Fruit fly (Drosophila melanogaster) whole organism, prepupa: Measurements from ENCODE around the gene HP1c.

Source experiments
- CG10631 ChIP-seq: fragments of 200-800 bp; sonication (Bioruptor generic); optimal IDR thresholded peaks from 2 replicates; lab custom pipeline; 2016; ENCODE audit warnings: missing biosample characterization, missing genetic modification characterization
- CG11294 ChIP-seq: fragments of 200-800 bp; sonication (Bioruptor generic); IDR thresholded peaks from 2 replicates; pipeline ENCODE4 v1.3.6; 2022; ENCODE audit warnings: missing biosample characterization, missing genetic modification characterization
- CG16779 ChIP-seq: fragments of 200-800 bp; sonication (Bioruptor generic); optimal IDR thresholded peaks from 3 replicates; lab custom pipeline; 2017; ENCODE audit warnings: missing biosample characterization, mild to moderate bottlenecking, missing genetic modification characterization
- CG6792 ChIP-seq: fragments of 200-800 bp; sonication (Bioruptor generic); optimal IDR thresholded peaks from 3 replicates; lab custom pipeline; 2016; ENCODE audit warnings: missing biosample characterization, missing genetic modification characterization
- Hr38 ChIP-seq: sonication (Bioruptor generic); optimal IDR thresholded peaks from 2 replicates; lab custom pipeline; 2016; ENCODE audit warnings: missing biosample characterization, missing genetic modification characterization
- eg ChIP-seq: fragments of 200-800 bp; sonication (Bioruptor generic); IDR thresholded peaks from 3 replicates; pipeline ENCODE4 v1.3.6; 2022; ENCODE audit warnings: missing biosample characterization, missing genetic modification characterization
- fkh ChIP-seq: fragments of 200-800 bp; sonication (Bioruptor generic); optimal IDR thresholded peaks from 3 replicates; lab custom pipeline; 2017; ENCODE audit warnings: missing biosample characterization, mild to moderate bottlenecking, missing genetic modification characterization, moderate library complexity
- pdm3 ChIP-seq: fragments of 200-800 bp; sonication (Bioruptor generic); optimal IDR thresholded peaks from 3 replicates; lab custom pipeline; 2016; ENCODE audit warnings: missing biosample characterization, missing genetic modification characterization
- spab ChIP-seq: fragments of 200-800 bp; sonication (Bioruptor generic); optimal IDR thresholded peaks from 2 replicates; lab custom pipeline; 2017; ENCODE audit warnings: missing biosample characterization, mild to moderate bottlenecking, missing genetic modification characterization, missing genetic modification reagents

DNA sequence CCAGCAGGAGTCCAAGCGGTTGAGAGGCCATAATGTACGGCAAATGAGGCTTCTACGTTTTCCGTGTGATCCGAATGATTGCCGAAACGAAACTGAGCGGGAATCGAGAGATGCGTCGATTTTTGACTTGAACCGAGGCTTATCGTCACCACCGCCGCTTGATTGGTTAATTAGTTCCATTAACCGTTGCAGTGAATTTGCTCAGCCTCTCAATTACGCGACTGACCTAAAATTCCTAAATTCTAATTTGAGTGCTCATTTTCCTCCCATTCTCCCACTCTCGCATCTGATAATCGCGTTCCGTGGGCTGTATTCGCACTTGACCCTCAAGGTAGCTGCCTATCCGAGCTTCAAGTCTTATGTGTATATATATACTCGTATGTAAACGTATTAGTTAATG, 20.7 kb downstream of the HP1c start, which contains the start of gene Nepl15:
- no peak for TF ChIP-seq CG6792 (GFP tag; lab: Kevin White, UChicago)
- TF ChIP-seq CG11294 (GFP tag; lab: Robert Waterston, UW): no peak
- no peak for TF ChIP-seq pdm3
- TF ChIP-seq Hr38 (GFP tag; lab: Kevin White, UChicago): no peak
- no peak for TF ChIP-seq CG10631 (GFP tag; lab: Kevin White, UChicago)
- no peak for TF ChIP-seq spab (GFP tag; lab: Kevin White, UChicago)
- no peak for TF ChIP-seq CG16779 (tag; lab: Kevin White, UChicago)
- TF ChIP-seq fkh (GFP tag; lab: Kevin White, UChicago): no peak
- TF ChIP-seq eg (GFP tag; lab: Robert Waterston, UW): no peak
